Fruit fly (Drosophila melanogaster) S2 (cell line): ENCODE results near the gene Mical.

Source experiments
- CG8478 ChIP-seq: fragments of >200 bp; optimal IDR thresholded peaks from 2 replicates; lab custom pipeline; 2018
- CTCF ChIP-seq, 2 experiments: fragments of >200 bp; optimal IDR thresholded peaks; 2 replicates each; lab custom pipeline; 2018

- TF ChIP-seq CG8478 (lab: Kevin White, UChicago) (no peak), CTCF (optimal IDR thresholded peaks at IDR 0.05; lab: Kevin White, UChicago) (no peak)
Measured at dm6 chr3R:9996689-9997213, 45.9 kb downstream of the Mical start, which contains the start of the genes Gr85a and Spn85F.
